Worm (Caenorhabditis elegans) whole organism, L2 larva: ENCODE results near the gene K03B4.6.

Experiments used
- C34F6.9 ChIP-seq: fragments of 150-350 bp; optimal IDR thresholded peaks from 2 replicates; lab custom pipeline; 2014; ENCODE audit warnings: missing biosample characterization, missing genetic modification characterization
- F13H6.1 ChIP-seq: sonication (generic microtip); optimal IDR thresholded peaks from 2 replicates; lab custom pipeline; 2016; ENCODE audit warnings: missing genetic modification characterization, missing compliant biosample characterization
- Y55F3AM.14 ChIP-seq: fragments of 200-800 bp; sonication (Bioruptor generic); optimal IDR thresholded peaks from 2 replicates; lab custom pipeline; 2018; ENCODE audit warnings: mild to moderate bottlenecking, missing genetic modification characterization, missing compliant biosample characterization
- alr-1 ChIP-seq: fragments of 150-350 bp; optimal IDR thresholded peaks from 2 replicates; lab custom pipeline; 2014; ENCODE audit warnings: missing biosample characterization, missing genetic modification characterization
- aly-2 ChIP-seq: fragments of 150-350 bp; optimal IDR thresholded peaks from 2 replicates; lab custom pipeline; 2014; ENCODE audit warnings: missing biosample characterization, missing genetic modification characterization
- ceh-16 ChIP-seq: fragments of 150-350 bp; optimal IDR thresholded peaks from 2 replicates; lab custom pipeline; 2014; ENCODE audit warnings: missing biosample characterization, missing genetic modification characterization
- ceh-82 ChIP-seq: fragments of 150-350 bp; optimal IDR thresholded peaks from 2 replicates; lab custom pipeline; 2014; ENCODE audit warnings: missing biosample characterization, missing genetic modification characterization
- crh-2 ChIP-seq: sonication (generic microtip); optimal IDR thresholded peaks from 2 replicates; lab custom pipeline; 2017; ENCODE audit warnings: missing biosample characterization, missing genetic modification characterization
- dmd-4 ChIP-seq: sonication (generic microtip); optimal IDR thresholded peaks from 2 replicates; lab custom pipeline; 2017; ENCODE audit warnings: missing biosample characterization, missing genetic modification characterization
- egl-27 ChIP-seq: sonication (generic microtip); optimal IDR thresholded peaks from 3 replicates; lab custom pipeline; 2017; ENCODE audit warnings: missing biosample characterization, missing genetic modification reagents, missing genetic modification characterization
- elt-1 ChIP-seq: fragments of 150-350 bp; optimal IDR thresholded peaks from 2 replicates; lab custom pipeline; 2014; ENCODE audit warnings: missing biosample characterization, missing genetic modification characterization
- gmeb-1 ChIP-seq: fragments of 150-350 bp; optimal IDR thresholded peaks from 2 replicates; lab custom pipeline; 2014; ENCODE audit warnings: missing biosample characterization, missing genetic modification characterization
- lin-11 ChIP-seq: fragments of 150-350 bp; sonication (generic microtip); optimal IDR thresholded peaks from 2 replicates; lab custom pipeline; 2014; ENCODE audit warnings: missing biosample characterization, missing genetic modification characterization, inconsistent platforms, mixed read lengths
- lin-13 ChIP-seq: fragments of 150-350 bp; optimal IDR thresholded peaks from 2 replicates; lab custom pipeline; 2014; ENCODE audit warnings: missing biosample characterization, missing genetic modification reagents, missing genetic modification characterization
- lin-39 ChIP-seq: fragments of 150-350 bp; optimal IDR thresholded peaks from 2 replicates; lab custom pipeline; 2014; ENCODE audit warnings: missing biosample characterization, missing genetic modification reagents, missing genetic modification characterization
- lsy-2 ChIP-seq, 2 experiments: fragments of 150-350 bp in 1 of 2; sonication (generic microtip) in 1 of 2; optimal IDR thresholded peaks; 2 replicates each; lab custom pipeline; 2014 to 2017; ENCODE audit warnings: missing biosample characterization in 2 of 2, missing genetic modification characterization in 2 of 2
- mab-5 ChIP-seq: fragments of 150-350 bp; optimal IDR thresholded peaks from 2 replicates; lab custom pipeline; 2014; ENCODE audit warnings: missing biosample characterization, missing genetic modification characterization
- mbf-1 ChIP-seq: sonication (generic microtip); optimal IDR thresholded peaks from 2 replicates; lab custom pipeline; 2017; ENCODE audit warnings: missing biosample characterization, missing genetic modification characterization
- nhr-11 ChIP-seq: fragments of 150-350 bp; optimal IDR thresholded peaks from 2 replicates; lab custom pipeline; 2014; ENCODE audit warnings: missing biosample characterization, missing genetic modification characterization
- nhr-12 ChIP-seq: fragments of 150-350 bp; optimal IDR thresholded peaks from 2 replicates; lab custom pipeline; 2014; ENCODE audit warnings: missing biosample characterization, missing genetic modification characterization
- nhr-129 ChIP-seq: fragments of 150-350 bp; optimal IDR thresholded peaks from 2 replicates; lab custom pipeline; 2014; ENCODE audit warnings: missing biosample characterization, missing genetic modification characterization
- nhr-21 ChIP-seq: fragments of 150-350 bp; optimal IDR thresholded peaks from 2 replicates; lab custom pipeline; 2014; ENCODE audit warnings: missing biosample characterization, missing genetic modification characterization
- nhr-237 ChIP-seq: fragments of 150-350 bp; optimal IDR thresholded peaks from 2 replicates; lab custom pipeline; 2014; ENCODE audit warnings: missing biosample characterization, missing genetic modification characterization
- sem-4 ChIP-seq: fragments of 150-350 bp; optimal IDR thresholded peaks from 2 replicates; lab custom pipeline; 2014; ENCODE audit warnings: missing biosample characterization, missing genetic modification reagents, missing genetic modification characterization
- sma-3 ChIP-seq: sonication (generic microtip); optimal IDR thresholded peaks from 2 replicates; lab custom pipeline; 2016; ENCODE audit warnings: missing genetic modification reagents, missing genetic modification characterization, missing compliant biosample characterization
- sma-9 ChIP-seq, 2 experiments: fragments of 150-350 bp in 1 of 2; sonication (generic microtip) in 1 of 2; optimal IDR thresholded peaks; 2 replicates each; lab custom pipeline; 2014 to 2016; ENCODE audit warnings: missing genetic modification characterization in 2 of 2, mild to moderate bottlenecking in 1 of 2, missing biosample characterization in 1 of 2, missing compliant biosample characterization in 1 of 2, missing genetic modification reagents in 1 of 2, moderate library complexity in 1 of 2
- snpc-4 ChIP-seq: fragments of 150-350 bp; optimal IDR thresholded peaks from 2 replicates; lab custom pipeline; 2014; ENCODE audit warnings: missing biosample characterization, missing genetic modification characterization
- unc-39 ChIP-seq: fragments of 150-350 bp; optimal IDR thresholded peaks from 2 replicates; lab custom pipeline; 2014; ENCODE audit warnings: missing biosample characterization, missing genetic modification characterization
- unc-55 ChIP-seq: fragments of 150-350 bp; sonication (generic microtip); optimal IDR thresholded peaks from 3 replicates; lab custom pipeline; 2014; ENCODE audit warnings: missing biosample characterization, missing genetic modification reagents, missing genetic modification characterization
- unc-62 ChIP-seq: fragments of 150-350 bp; optimal IDR thresholded peaks from 2 replicates; lab custom pipeline; 2014; ENCODE audit warnings: missing biosample characterization, missing genetic modification reagents, missing genetic modification characterization
- zag-1 ChIP-seq: fragments of 150-350 bp; optimal IDR thresholded peaks from 2 replicates; lab custom pipeline; 2014; ENCODE audit warnings: missing biosample characterization, missing genetic modification characterization
- ztf-1 ChIP-seq: fragments of 200-800 bp; sonication (Bioruptor generic); conservative IDR thresholded peaks from 2 replicates; pipeline ENCODE4 v1.3.6; 2022; ENCODE audit warnings: missing genetic modification characterization, missing compliant biosample characterization
- ztf-11 ChIP-seq: sonication (generic microtip); optimal IDR thresholded peaks from 2 replicates; lab custom pipeline; 2017; ENCODE audit warnings: missing biosample characterization, missing genetic modification characterization
- ztf-4 ChIP-seq: fragments of 150-350 bp; optimal IDR thresholded peaks from 2 replicates; lab custom pipeline; 2014; ENCODE audit warnings: missing biosample characterization, missing genetic modification characterization

The K03B4.6 gene

DNA sequence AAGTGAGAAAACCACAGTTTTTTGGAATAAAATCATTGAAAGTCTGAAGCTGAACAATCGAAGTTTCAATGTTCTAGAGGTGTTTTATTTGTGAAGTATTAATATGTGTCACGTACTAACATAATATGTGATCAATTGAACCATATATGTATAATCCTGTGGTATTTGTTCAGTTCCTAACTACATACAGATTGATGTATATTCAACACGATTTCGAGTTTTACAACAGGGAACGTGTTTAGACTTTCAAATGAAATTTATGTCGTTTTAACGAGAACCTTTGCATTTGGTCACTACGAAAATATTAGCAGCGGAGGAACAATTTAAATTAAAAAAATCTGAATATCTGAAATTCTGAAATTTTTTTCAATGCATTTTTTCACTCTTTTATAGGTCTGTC, 1.5 kb downstream of the K03B4.6 start, which contains the start of gene K03B4.8:
TSS of gene K03B4.8 (minus strand) at position 101 of the 400 bp plus-strand sequence.
- TF ChIP-seq ceh-16, result no peak

DNA sequence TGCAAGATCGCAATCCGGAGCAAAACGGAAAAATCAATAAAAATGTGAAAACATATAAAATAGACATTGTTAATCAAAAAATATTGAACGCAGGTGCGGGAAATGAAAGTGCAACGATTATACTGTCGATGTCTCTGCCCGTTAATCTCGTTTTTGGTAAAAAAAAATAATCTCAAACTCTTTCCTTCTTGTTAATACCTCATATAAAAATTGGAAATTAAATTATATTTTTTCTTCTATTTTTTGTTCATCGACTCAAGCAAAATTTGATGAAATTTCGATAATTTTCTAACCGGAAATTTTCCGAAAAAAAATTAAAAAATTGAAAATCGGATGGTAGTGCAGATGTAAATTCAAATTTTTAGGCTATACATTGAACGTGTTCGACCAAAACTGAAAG, 3.5 kb downstream of the K03B4.6 start, which contains the start of gene K03B4.9:
TSS of gene K03B4.9 (minus strand) at position 101 of the 400 bp plus-strand sequence.
- TF ChIP-seq C34F6.9 (tag; lab: Kevin White, UChicago) (no peak), ztf-1 (GFP tag; lab: Robert Waterston, UW) (no peak), nhr-21 (no peak), lsy-2 (tag; optimal IDR thresholded peaks at IDR 0.05; lab: Kevin White, UChicago) (no peak), ceh-82 (tag; lab: Kevin White, UChicago) (no peak), mbf-1 (tag; lab: Kevin White, UChicago) (no peak), alr-1 (tag; lab: Kevin White, UChicago) (no peak), Y55F3AM.14 (GFP tag; lab: Kevin White, UChicago) (no peak), nhr-11 (tag; lab: Kevin White, UChicago) (no peak), unc-39 (no peak), nhr-129 (tag; lab: Kevin White, UChicago) (no peak), aly-2 (tag; lab: Kevin White, UChicago) (no peak), nhr-12 (no peak)

DNA sequence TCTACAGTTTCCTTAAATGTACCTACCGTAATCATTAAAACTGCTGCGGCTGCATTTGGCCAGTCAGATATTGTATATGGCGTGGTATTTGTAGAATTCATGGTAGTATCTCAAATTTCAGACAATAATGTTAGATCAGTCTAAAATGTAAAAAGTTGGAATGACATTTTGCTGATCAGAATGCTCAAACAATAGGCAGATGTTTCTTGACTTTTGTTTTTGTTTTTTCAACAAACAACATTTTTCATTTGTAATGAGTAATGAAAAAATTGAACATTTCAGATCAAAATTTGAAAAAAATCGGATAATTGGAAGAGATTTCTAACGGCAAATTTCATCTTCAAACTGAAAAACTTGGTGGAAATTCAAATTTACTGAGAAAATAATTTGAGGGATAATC, 7.4 kb downstream of the K03B4.6 start, which contains the start of gene srx-77:
TSS of gene srx-77 (minus strand) at position 101 of the 400 bp plus-strand sequence.
- TF ChIP-seq lin-13 (GFP tag; lab: Kevin White, UChicago) (no peak), C34F6.9 (tag; lab: Kevin White, UChicago) (no peak)

DNA sequence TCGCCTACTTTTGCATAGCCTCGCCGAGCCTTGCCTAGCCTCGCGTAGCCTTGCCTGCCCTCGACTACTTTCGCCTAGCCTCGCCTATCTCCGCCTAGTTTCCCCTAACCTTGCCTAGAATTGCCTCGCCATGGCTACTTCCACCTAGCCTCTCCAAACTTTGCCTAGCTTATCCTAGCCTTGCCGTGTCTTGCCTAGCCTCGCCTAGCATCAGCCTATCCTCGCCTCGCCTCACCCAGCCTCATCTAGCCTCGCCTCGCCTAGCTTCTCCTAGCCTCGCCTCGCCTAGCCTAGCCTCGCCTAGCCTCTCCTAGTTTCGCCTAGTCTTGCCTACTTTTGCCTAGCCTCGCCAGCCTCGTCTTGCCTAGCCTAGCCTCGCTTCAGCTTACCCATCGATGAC, 8.9 kb downstream of the K03B4.6 start:
- no peak for TF ChIP-seq unc-39
- no peak for TF ChIP-seq ztf-1 (GFP tag; lab: Robert Waterston, UW)
- TF ChIP-seq lin-13 (GFP tag; lab: Kevin White, UChicago), result no peak
- no peak for TF ChIP-seq mbf-1 (tag; lab: Kevin White, UChicago)
- TF ChIP-seq elt-1 (tag; lab: Kevin White, UChicago), result no peak
- no peak for TF ChIP-seq Y55F3AM.14 (GFP tag; lab: Kevin White, UChicago)
- TF ChIP-seq egl-27 (tag; lab: Kevin White, UChicago), result no peak
- TF ChIP-seq crh-2 (tag; lab: Kevin White, UChicago), result no peak
- TF ChIP-seq nhr-237, result no peak
- TF ChIP-seq snpc-4 (tag; lab: Kevin White, UChicago), result no peak
- TF ChIP-seq sma-9 (GFP tag; optimal IDR thresholded peaks at IDR 0.05; lab: Kevin White, UChicago), result no peak
- no peak for TF ChIP-seq sma-9 (tag; optimal IDR thresholded peaks at IDR 0.05; lab: Kevin White, UChicago)
- no peak for TF ChIP-seq nhr-11 (tag; lab: Kevin White, UChicago)
- TF ChIP-seq F13H6.1 (tag; lab: Kevin White, UChicago), result no peak
- TF ChIP-seq gmeb-1 (tag; lab: Kevin White, UChicago), result no peak
- no peak for TF ChIP-seq unc-62 (GFP tag; lab: Kevin White, UChicago)
- no peak for TF ChIP-seq nhr-21

DNA sequence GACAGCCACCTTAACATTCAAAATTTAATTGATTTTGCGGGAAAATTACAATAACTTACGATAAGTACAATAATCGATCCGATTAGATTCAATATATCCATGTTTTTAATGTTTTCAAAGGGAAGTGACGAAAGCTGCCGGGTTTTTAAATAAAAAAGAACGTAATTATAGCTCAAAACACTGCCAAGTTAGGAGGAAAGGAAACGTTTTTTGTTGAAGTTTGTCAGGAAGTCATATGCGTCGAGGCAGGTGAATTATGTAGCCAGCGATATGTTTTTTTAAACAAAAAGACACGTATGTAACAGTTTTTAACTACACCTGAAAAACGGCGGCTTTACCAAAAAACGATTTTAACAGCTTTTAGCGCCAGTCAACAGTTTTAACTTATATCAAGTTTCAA, 10.3 kb downstream of the K03B4.6 start, which contains the start of gene srx-73:
TSS of gene srx-73 (minus strand) at position 101 of the 400 bp plus-strand sequence.
- TF ChIP-seq crh-2 (tag; lab: Kevin White, UChicago) (no peak), unc-55 (no peak), lin-11 (tag; lab: Kevin White, UChicago) (no peak), F13H6.1 (tag; lab: Kevin White, UChicago) (no peak), mab-5 (no peak), Y55F3AM.14 (GFP tag; lab: Kevin White, UChicago) (no peak), sem-4 (no peak), ztf-11 (no peak), ceh-16 (no peak), alr-1 (tag; lab: Kevin White, UChicago) (no peak), unc-62 (GFP tag; lab: Kevin White, UChicago) (no peak), unc-39 (no peak), nhr-129 (tag; lab: Kevin White, UChicago) (no peak), zag-1 (no peak), sma-3 (GFP tag; lab: Kevin White, UChicago) (no peak), ztf-4 (no peak), lsy-2 (tag; optimal IDR thresholded peaks at IDR 0.05; lab: Kevin White, UChicago) (no peak), lin-39 (tag; lab: Kevin White, UChicago) (no peak), dmd-4 (no peak), mbf-1 (tag; lab: Kevin White, UChicago) (no peak)
